Fruit fly (Drosophila melanogaster) whole organism, embryonic: Measurements from ENCODE around the gene Lcp65Aa.
A peak's percentile ranks its signal among the peaks of the same experiment; 100 is the strongest.

ENCODE experiments used
- BEAF-32 ChIP-seq: fragments of 200-800 bp; sonication (Bioruptor generic); optimal IDR thresholded peaks from 3 replicates; lab custom pipeline; 2017; ENCODE audit warnings: missing biosample characterization, missing genetic modification characterization, mild to moderate bottlenecking, moderate library complexity, missing genetic modification reagents
- CG10147 ChIP-seq: fragments of 200-800 bp; sonication (Bioruptor generic); optimal IDR thresholded peaks from 2 replicates; lab custom pipeline; 2019; ENCODE audit warnings: missing biosample characterization, mild to moderate bottlenecking, missing genetic modification characterization, moderate library complexity
- CG10267 ChIP-seq: fragments of 200-800 bp; sonication (Bioruptor generic); optimal IDR thresholded peaks from 2 replicates; lab custom pipeline; 2018; ENCODE audit warnings: missing biosample characterization, mild to moderate bottlenecking, missing genetic modification characterization, moderate library complexity
- CG10462 ChIP-seq: fragments of 200-800 bp; sonication (Bioruptor generic); optimal IDR thresholded peaks from 2 replicates; lab custom pipeline; 2016; ENCODE audit warnings: missing biosample characterization, missing genetic modification characterization
- CG10979 ChIP-seq: fragments of 200-800 bp; sonication (Bioruptor generic); optimal IDR thresholded peaks from 2 replicates; lab custom pipeline; 2018; ENCODE audit warnings: missing biosample characterization, mild to moderate bottlenecking, missing genetic modification characterization, moderate library complexity
- CG11085 ChIP-seq: fragments of 200-800 bp; sonication (Bioruptor generic); IDR thresholded peaks from 2 replicates; pipeline ENCODE4 v1.3.6; 2022; ENCODE audit warnings: missing biosample characterization, missing genetic modification characterization
- CG14014 ChIP-seq: fragments of 200-800 bp; sonication (Bioruptor generic); IDR thresholded peaks from 2 replicates; pipeline ENCODE4 v1.3.6; 2022; ENCODE audit warnings: missing biosample characterization, missing genetic modification characterization
- CG14050 ChIP-seq: fragments of 200-800 bp; sonication (Bioruptor generic); IDR thresholded peaks from 3 replicates; pipeline ENCODE4 v1.3.6; 2022; ENCODE audit warnings: missing biosample characterization, missing genetic modification characterization
- CG14441 ChIP-seq: fragments of 200-800 bp; sonication (Bioruptor generic); IDR thresholded peaks from 2 replicates; pipeline ENCODE4 v1.3.6; 2022; ENCODE audit warnings: missing biosample characterization, missing genetic modification characterization
- CG15601 ChIP-seq: fragments of 200-800 bp; sonication (Bioruptor generic); optimal IDR thresholded peaks from 3 replicates; lab custom pipeline; 2019; ENCODE audit warnings: missing biosample characterization, mild to moderate bottlenecking, missing genetic modification characterization, moderate library complexity
- CG17186 ChIP-seq: fragments of 200-800 bp; sonication (Bioruptor generic); optimal IDR thresholded peaks from 3 replicates; lab custom pipeline; 2017; ENCODE audit warnings: missing biosample characterization, missing genetic modification reagents, missing genetic modification characterization
- CG30403 ChIP-seq: fragments of 200-800 bp; sonication (Bioruptor generic); optimal IDR thresholded peaks from 3 replicates; lab custom pipeline; 2016; ENCODE audit warnings: missing biosample characterization, missing genetic modification characterization
- CG32532 ChIP-seq: fragments of 200-800 bp; sonication (Bioruptor generic); IDR thresholded peaks from 2 replicates; pipeline ENCODE4 v1.3.6; 2022; ENCODE audit warnings: missing biosample characterization, missing genetic modification characterization
- CG34224 ChIP-seq: fragments of 200-800 bp; sonication (Bioruptor generic); IDR thresholded peaks from 3 replicates; pipeline ENCODE4 v1.3.6; 2022; ENCODE audit warnings: missing biosample characterization, missing genetic modification characterization; ENCODE audit not compliant: partially characterized antibody
- CG34376 ChIP-seq: fragments of 200-800 bp; sonication (Bioruptor generic); optimal IDR thresholded peaks from 2 replicates; lab custom pipeline; 2018; ENCODE audit warnings: missing biosample characterization, mild to moderate bottlenecking, missing genetic modification characterization
- CG7357 ChIP-seq: fragments of 200-800 bp; sonication (Bioruptor generic); IDR thresholded peaks from 3 replicates; pipeline ENCODE4 v1.3.6; 2022; ENCODE audit warnings: missing biosample characterization, missing genetic modification characterization
- CG9876 ChIP-seq: fragments of 200-800 bp; sonication (Bioruptor generic); optimal IDR thresholded peaks from 2 replicates; lab custom pipeline; 2016; ENCODE audit warnings: missing biosample characterization, missing genetic modification characterization
- Chrac-16 ChIP-seq: fragments of 200-800 bp; sonication (Bioruptor generic); optimal IDR thresholded peaks from 3 replicates; lab custom pipeline; 2016; ENCODE audit warnings: missing biosample characterization, missing genetic modification characterization
- CrebB ChIP-seq: fragments of 200-800 bp; sonication (Bioruptor generic); optimal IDR thresholded peaks from 3 replicates; lab custom pipeline; 2018; ENCODE audit warnings: missing biosample characterization, mild to moderate bottlenecking, missing genetic modification characterization
- Doc2 ChIP-seq: fragments of 200-800 bp; sonication (Bioruptor generic); IDR thresholded peaks from 2 replicates; pipeline ENCODE4 v1.3.6; 2022; ENCODE audit warnings: missing biosample characterization, missing genetic modification characterization
- Drgx ChIP-seq: fragments of 200-800 bp; sonication (Bioruptor generic); IDR thresholded peaks from 2 replicates; pipeline ENCODE4 v1.3.6; 2022; ENCODE audit warnings: missing biosample characterization, missing genetic modification characterization
- E2f1 ChIP-seq: fragments of 200-800 bp; sonication (Bioruptor generic); IDR thresholded peaks from 2 replicates; pipeline ENCODE4 v1.3.6; 2022; ENCODE audit warnings: missing biosample characterization, missing genetic modification characterization
- Ets97D ChIP-seq: fragments of 200-800 bp; sonication (Bioruptor generic); optimal IDR thresholded peaks from 3 replicates; lab custom pipeline; 2016; ENCODE audit warnings: missing biosample characterization, missing genetic modification characterization
- H15 ChIP-seq: fragments of 200-800 bp; sonication (Bioruptor generic); IDR thresholded peaks from 3 replicates; pipeline ENCODE4 v1.3.6; 2022; ENCODE audit warnings: missing biosample characterization, missing genetic modification characterization
- HLH4C ChIP-seq: fragments of 200-800 bp; sonication (Bioruptor generic); IDR thresholded peaks from 3 replicates; pipeline ENCODE4 v1.3.6; 2022; ENCODE audit warnings: missing biosample characterization, missing genetic modification characterization; ENCODE audit not compliant: partially characterized antibody
- HmgZ ChIP-seq: fragments of 200-800 bp; sonication (Bioruptor generic); optimal IDR thresholded peaks from 2 replicates; lab custom pipeline; 2018; ENCODE audit warnings: missing biosample characterization, mild to moderate bottlenecking, missing genetic modification characterization
- Mes4 ChIP-seq: fragments of 200-800 bp; sonication (Bioruptor generic); optimal IDR thresholded peaks from 2 replicates; lab custom pipeline; 2016; ENCODE audit warnings: missing biosample characterization, missing genetic modification characterization
- Nf-YA ChIP-seq: fragments of 200-800 bp; sonication (Bioruptor generic); IDR thresholded peaks from 2 replicates; pipeline ENCODE4 v1.3.6; 2022; ENCODE audit warnings: missing biosample characterization, missing genetic modification characterization
- PHDP ChIP-seq: fragments of 200-800 bp; sonication (Bioruptor generic); optimal IDR thresholded peaks from 3 replicates; lab custom pipeline; 2018; ENCODE audit warnings: missing biosample characterization, mild to moderate bottlenecking, missing genetic modification characterization, moderate library complexity
- Pdp1 ChIP-seq, 2 experiments: fragments of 200-800 bp; sonication (Bioruptor generic); optimal IDR thresholded peaks; 3 replicates each; lab custom pipeline; 2016; ENCODE audit warnings: missing biosample characterization in 2 of 2, missing genetic modification characterization in 2 of 2, mild to moderate bottlenecking in 1 of 2, moderate library complexity in 1 of 2
- Xrp1 ChIP-seq: fragments of 200-800 bp; sonication (Bioruptor generic); IDR thresholded peaks from 2 replicates; pipeline ENCODE4 v1.3.6; 2022; ENCODE audit warnings: missing biosample characterization, missing genetic modification characterization
- al ChIP-seq: fragments of 200-800 bp; sonication (Bioruptor generic); IDR thresholded peaks from 2 replicates; pipeline ENCODE4 v1.3.6; 2022; ENCODE audit warnings: missing biosample characterization, missing genetic modification characterization
- az2 ChIP-seq: fragments of 200-800 bp; sonication (Bioruptor generic); optimal IDR thresholded peaks from 3 replicates; lab custom pipeline; 2016; ENCODE audit warnings: missing biosample characterization, missing genetic modification characterization
- cad ChIP-seq: fragments of >200 bp; optimal IDR thresholded peaks from 2 replicates; lab custom pipeline; 2017; ENCODE audit warnings: missing biosample characterization, missing genetic modification characterization
- ci ChIP-seq: fragments of 200-800 bp; sonication (Bioruptor generic); IDR thresholded peaks from 3 replicates; pipeline ENCODE4 v1.3.6; 2022; ENCODE audit warnings: missing biosample characterization, missing genetic modification characterization
- danr ChIP-seq: fragments of 200-800 bp; sonication (Bioruptor generic); IDR thresholded peaks from 2 replicates; pipeline ENCODE4 v1.3.6; 2022; ENCODE audit warnings: missing biosample characterization, missing genetic modification characterization
- dmrt11E ChIP-seq: fragments of 200-800 bp; sonication (Bioruptor generic); optimal IDR thresholded peaks from 3 replicates; lab custom pipeline; 2018; ENCODE audit warnings: missing biosample characterization, mild to moderate bottlenecking, missing genetic modification characterization, moderate library complexity
- dysf ChIP-seq: fragments of 200-800 bp; sonication (Bioruptor generic); IDR thresholded peaks from 3 replicates; pipeline ENCODE4 v1.3.6; 2022; ENCODE audit warnings: missing biosample characterization, missing genetic modification characterization
- emc ChIP-seq: fragments of 200-800 bp; sonication (Bioruptor generic); optimal IDR thresholded peaks from 2 replicates; lab custom pipeline; 2016; ENCODE audit warnings: missing biosample characterization, missing genetic modification characterization
- gro ChIP-seq: fragments of 200-800 bp; sonication (Bioruptor generic); optimal IDR thresholded peaks from 2 replicates; lab custom pipeline; 2016; ENCODE audit warnings: missing biosample characterization, missing genetic modification characterization
- kay ChIP-seq: fragments of 200-800 bp; sonication (Bioruptor generic); optimal IDR thresholded peaks from 2 replicates; lab custom pipeline; 2016; ENCODE audit warnings: missing biosample characterization, missing genetic modification characterization
- kni ChIP-seq: fragments of 200-800 bp; sonication (Bioruptor generic); optimal IDR thresholded peaks from 3 replicates; lab custom pipeline; 2017; ENCODE audit warnings: mild to moderate bottlenecking, missing biosample characterization, missing genetic modification reagents, missing genetic modification characterization
- lab ChIP-seq: fragments of 200-800 bp; sonication (Bioruptor generic); optimal IDR thresholded peaks from 3 replicates; lab custom pipeline; 2017; ENCODE audit warnings: missing biosample characterization, missing genetic modification characterization, mild to moderate bottlenecking, moderate library complexity, missing genetic modification reagents
- lola ChIP-seq, 3 experiments: fragments of >200 bp in 2 of 3; fragments of 200-800 bp in 1 of 3; sonication (Bioruptor generic) in 1 of 3; optimal IDR thresholded peaks; 2 replicates each; lab custom pipeline; 2017 to 2019; ENCODE audit warnings: missing biosample characterization in 3 of 3, missing genetic modification characterization in 3 of 3, mild to moderate bottlenecking in 1 of 3, moderate library complexity in 1 of 3
- nerfin-1 ChIP-seq: fragments of 200-800 bp; sonication (Bioruptor generic); optimal IDR thresholded peaks from 3 replicates; lab custom pipeline; 2019; ENCODE audit warnings: missing biosample characterization, mild to moderate bottlenecking, missing genetic modification characterization, moderate library complexity
- nmo ChIP-seq: fragments of 200-800 bp; sonication (Bioruptor generic); optimal IDR thresholded peaks from 2 replicates; lab custom pipeline; 2018; ENCODE audit warnings: missing biosample characterization, mild to moderate bottlenecking, missing genetic modification characterization, moderate library complexity
- sens ChIP-seq: fragments of 200-800 bp; sonication (Bioruptor generic); peaks from one replicate; lab custom pipeline; 2016; ENCODE audit warnings: missing biosample characterization, missing genetic modification characterization
- shn ChIP-seq: fragments of 200-800 bp; sonication (Bioruptor generic); optimal IDR thresholded peaks from 3 replicates; lab custom pipeline; 2016; ENCODE audit warnings: missing biosample characterization, missing genetic modification characterization
- trem ChIP-seq: fragments of 200-800 bp; optimal IDR thresholded peaks from 3 replicates; lab custom pipeline; 2019; ENCODE audit warnings: missing biosample characterization, mild to moderate bottlenecking, missing genetic modification characterization, moderate library complexity
- unpg ChIP-seq: fragments of 200-800 bp; sonication (Bioruptor generic); optimal IDR thresholded peaks from 3 replicates; lab custom pipeline; 2018; ENCODE audit warnings: missing biosample characterization, mild to moderate bottlenecking, missing genetic modification characterization, moderate library complexity

Gene Lcp65Aa

dm6 chr3L:6181776-6182175, 30.7 kb downstream of the Lcp65Aa start, which contains the start of gene CG10274 (continued):
- TF ChIP-seq CG10979 (tag; lab: Kevin White, UChicago) (peak; percentile 74), CG30403 (GFP tag; lab: Kevin White, UChicago) (peak; percentile 90), CG15601 (tag; lab: Kevin White, UChicago) (no peak), cad (no peak), unpg (GFP tag; lab: Kevin White, UChicago) (no peak), lab (GFP tag; lab: Kevin White, UChicago) (no peak), emc (GFP tag; lab: Kevin White, UChicago) (peak; percentile 47), CG10267 (tag; lab: Kevin White, UChicago) (peak; percentile 98), al (peak; percentile 76), nerfin-1 (tag; lab: Kevin White, UChicago) (peak; percentile 81), E2f1 (GFP tag; lab: Robert Waterston, UW) (peak; percentile 63), Chrac-16 (GFP tag; lab: Kevin White, UChicago) (peak; percentile 85), kni (GFP tag; lab: Kevin White, UChicago) (no peak), shn (GFP tag; lab: Kevin White, UChicago) (peak; percentile 70), kay (GFP tag; lab: Kevin White, UChicago) (peak; percentile 67), HmgZ (tag; lab: Kevin White, UChicago) (peak; percentile 90), az2 (GFP tag; lab: Kevin White, UChicago) (peak; percentile 79), H15 (peak; percentile 47; the same call in 1 of the 3 replicates), CG14050 (peak; percentile 34; the same call in 1 of the 3 replicates), lola (GFP tag; optimal IDR thresholded peaks at IDR 0.05; lab: Kevin White, UChicago) (peak in 1 of 3 experiments; percentile 81), ci (GFP tag; lab: Robert Waterston, UW) (peak; percentile 35; the same call in 1 of the 3 replicates), CG14441 (GFP tag; lab: Robert Waterston, UW) (peak; percentile 61), BEAF-32 (GFP tag; lab: Kevin White, UChicago) (peak; percentile 36), CG11085 (GFP tag; lab: Robert Waterston, UW) (peak; percentile 43), gro (GFP tag; lab: Kevin White, UChicago) (peak; percentile 77), CG7357 (GFP tag; lab: Robert Waterston, UW) (peak; percentile 33; the same call in 1 of the 3 replicates), CG34376 (peak; percentile 41), nmo (peak; percentile 91), Xrp1 (GFP tag; lab: Robert Waterston, UW) (peak; percentile 82), trem (tag; lab: Kevin White, UChicago) (peak; percentile 98), CG10147 (GFP tag; lab: Kevin White, UChicago) (no peak), CG32532 (GFP tag; lab: Robert Waterston, UW) (peak; percentile 66), Doc2 (no peak), Mes4 (GFP tag; lab: Kevin White, UChicago) (peak; percentile 55), CG14014 (GFP tag; lab: Robert Waterston, UW) (peak; percentile 76), CG34224 (GFP tag; lab: Robert Waterston, UW) (no peak), sens (GFP tag; lab: Kevin White, UChicago) (peak; percentile 96), Drgx (GFP tag; lab: Robert Waterston, UW) (peak; percentile 37; the same call in 1 of the 2 replicates), dysf (GFP tag; lab: Robert Waterston, UW) (peak; percentile 66; the same call in 1 of the 3 replicates), CrebB (tag; lab: Kevin White, UChicago) (peak; percentile 38), CG10462 (peak; percentile 62), HLH4C (GFP tag; lab: Robert Waterston, UW) (no peak), dmrt11E (tag; lab: Kevin White, UChicago) (peak; percentile 77), Ets97D (GFP tag; lab: Kevin White, UChicago) (peak; percentile 65), CG9876 (GFP tag; lab: Kevin White, UChicago) (peak; percentile 56), PHDP (tag; lab: Kevin White, UChicago) (peak; percentile 78), danr (no peak), CG17186 (GFP tag; lab: Kevin White, UChicago) (peak; percentile 66), Nf-YA (no peak), Pdp1 (GFP tag; optimal IDR thresholded peaks at IDR 0.05; lab: Kevin White, UChicago) (peak in 1 of 2 experiments; percentile 67)
